Worm (Caenorhabditis elegans) whole organism, L3 larva: Measurements from ENCODE around the gene Y53C12A.8.
"Not testable (repeated sequence)": the region's sequence is repeated elsewhere in the genome, so short reads cannot be mapped to it uniquely, and the experiment has no call there.

Experiments
- R02D3.7 ChIP-seq: fragments of 150-350 bp; optimal IDR thresholded peaks from 2 replicates; lab custom pipeline; 2014; ENCODE audit warnings: missing biosample characterization, missing genetic modification characterization
- ZK546.5 ChIP-seq: sonication (generic microtip); optimal IDR thresholded peaks from 2 replicates; lab custom pipeline; 2017; ENCODE audit warnings: missing biosample characterization, missing genetic modification characterization
- aly-2 ChIP-seq: fragments of 150-350 bp; optimal IDR thresholded peaks from 2 replicates; lab custom pipeline; 2014; ENCODE audit warnings: missing biosample characterization, missing genetic modification characterization
- ama-1 ChIP-seq: fragments of 150-350 bp; optimal IDR thresholded peaks from 2 replicates; lab custom pipeline; 2018
- ceh-28 ChIP-seq: fragments of 150-350 bp; optimal IDR thresholded peaks from 2 replicates; lab custom pipeline; 2014; ENCODE audit warnings: missing biosample characterization, missing genetic modification reagents, missing genetic modification characterization
- ceh-82 ChIP-seq: fragments of 150-350 bp; optimal IDR thresholded peaks from 2 replicates; lab custom pipeline; 2014; ENCODE audit warnings: missing biosample characterization, missing genetic modification characterization
- ceh-9 ChIP-seq: sonication (generic microtip); optimal IDR thresholded peaks from 2 replicates; lab custom pipeline; 2018; ENCODE audit warnings: missing biosample characterization, missing genetic modification characterization
- egl-27 ChIP-seq: sonication (generic microtip); optimal IDR thresholded peaks from 4 replicates; lab custom pipeline; 2017; ENCODE audit warnings: missing biosample characterization, missing genetic modification reagents, missing genetic modification characterization
- egl-5 ChIP-seq: fragments of 150-350 bp; optimal IDR thresholded peaks from 2 replicates; lab custom pipeline; 2017; ENCODE audit warnings: missing biosample characterization, missing genetic modification reagents, missing genetic modification characterization, inconsistent platforms
- elt-1 ChIP-seq: fragments of 150-350 bp; optimal IDR thresholded peaks from 2 replicates; lab custom pipeline; 2014; ENCODE audit warnings: missing biosample characterization, missing genetic modification characterization
- elt-2 ChIP-seq: sonication (generic microtip); optimal IDR thresholded peaks from 2 replicates; lab custom pipeline; 2016; ENCODE audit warnings: missing genetic modification reagents, mild to moderate bottlenecking, missing genetic modification characterization, missing compliant biosample characterization
- eor-1 ChIP-seq, 2 experiments: fragments of 150-350 bp; optimal IDR thresholded peaks; 2 replicates each; lab custom pipeline; 2014 to 2018; ENCODE audit warnings: missing biosample characterization in 2 of 2, missing genetic modification characterization in 2 of 2
- fkh-2 ChIP-seq: fragments of 150-350 bp; optimal IDR thresholded peaks from 2 replicates; lab custom pipeline; 2014; ENCODE audit warnings: missing biosample characterization, missing genetic modification reagents, missing genetic modification characterization
- fos-1 ChIP-seq: fragments of 150-350 bp; optimal IDR thresholded peaks from 2 replicates; lab custom pipeline; 2014; ENCODE audit warnings: missing biosample characterization, missing genetic modification characterization
- hmg-11 ChIP-seq: sonication (generic microtip); optimal IDR thresholded peaks from 2 replicates; lab custom pipeline; 2016; ENCODE audit warnings: missing genetic modification characterization, missing compliant biosample characterization
- jun-1 ChIP-seq: fragments of 150-350 bp; optimal IDR thresholded peaks from 2 replicates; lab custom pipeline; 2014; ENCODE audit warnings: missing biosample characterization, missing genetic modification reagents, missing genetic modification characterization
- lin-15B ChIP-seq: fragments of 150-350 bp; optimal IDR thresholded peaks from 2 replicates; lab custom pipeline; 2014; ENCODE audit warnings: missing biosample characterization, missing genetic modification characterization
- lin-39 ChIP-seq: fragments of 150-350 bp; optimal IDR thresholded peaks from 2 replicates; lab custom pipeline; 2018; ENCODE audit warnings: missing biosample characterization, missing genetic modification reagents, missing genetic modification characterization
- mdl-1 ChIP-seq: fragments of 150-350 bp; optimal IDR thresholded peaks from 2 replicates; lab custom pipeline; 2014; ENCODE audit warnings: missing biosample characterization, missing genetic modification characterization
- nfya-1 ChIP-seq: sonication (generic microtip); optimal IDR thresholded peaks from 2 replicates; lab custom pipeline; 2017; ENCODE audit warnings: missing genetic modification characterization, mild to moderate bottlenecking, missing compliant biosample characterization, antibody characterized with exemption, moderate library complexity; ENCODE audit not compliant: insufficient read depth
- nhr-11 ChIP-seq: fragments of 150-350 bp; optimal IDR thresholded peaks from 2 replicates; lab custom pipeline; 2014; ENCODE audit warnings: missing biosample characterization, missing genetic modification characterization
- nhr-23 ChIP-seq: fragments of 150-350 bp; optimal IDR thresholded peaks from 2 replicates; lab custom pipeline; 2014; ENCODE audit warnings: missing biosample characterization, missing genetic modification reagents, missing genetic modification characterization
- nhr-237 ChIP-seq: fragments of 150-350 bp; optimal IDR thresholded peaks from 2 replicates; lab custom pipeline; 2014; ENCODE audit warnings: missing biosample characterization, missing genetic modification characterization
- nhr-25 ChIP-seq: sonication (generic microtip); optimal IDR thresholded peaks from 2 replicates; lab custom pipeline; 2017; ENCODE audit warnings: missing biosample characterization, missing genetic modification characterization
- nhr-28 ChIP-seq: fragments of 150-350 bp; optimal IDR thresholded peaks from 2 replicates; lab custom pipeline; 2014; ENCODE audit warnings: missing biosample characterization, missing genetic modification characterization
- nhr-43 ChIP-seq: sonication (generic microtip); optimal IDR thresholded peaks from 2 replicates; lab custom pipeline; 2016; ENCODE audit warnings: mild to moderate bottlenecking, missing genetic modification characterization, missing compliant biosample characterization; ENCODE audit not compliant: poor library complexity, severe bottlenecking
- nhr-67 ChIP-seq: fragments of 150-350 bp; optimal IDR thresholded peaks from 2 replicates; lab custom pipeline; 2014; ENCODE audit warnings: missing biosample characterization, missing genetic modification characterization
- nhr-76 ChIP-seq: fragments of 150-350 bp; sonication (generic microtip); optimal IDR thresholded peaks from 5 replicates; lab custom pipeline; 2014; ENCODE audit warnings: missing biosample characterization, missing genetic modification characterization
- nhr-77 ChIP-seq: fragments of 150-350 bp; optimal IDR thresholded peaks from 2 replicates; lab custom pipeline; 2014; ENCODE audit warnings: missing biosample characterization, missing genetic modification characterization
- pha-4 ChIP-seq: fragments of 150-350 bp; optimal IDR thresholded peaks from 2 replicates; lab custom pipeline; 2014; ENCODE audit warnings: missing biosample characterization, missing genetic modification reagents, missing genetic modification characterization
- pqm-1 ChIP-seq: fragments of 150-350 bp; optimal IDR thresholded peaks from 2 replicates; lab custom pipeline; 2017; ENCODE audit warnings: missing biosample characterization, missing genetic modification characterization, inconsistent platforms
- skn-1 ChIP-seq: fragments of 150-350 bp; optimal IDR thresholded peaks from 2 replicates; lab custom pipeline; 2014; ENCODE audit warnings: missing biosample characterization, missing genetic modification characterization
- snpc-4 ChIP-seq: fragments of 150-350 bp; optimal IDR thresholded peaks from 2 replicates; lab custom pipeline; 2014; ENCODE audit warnings: missing biosample characterization, missing genetic modification characterization
- unc-39 ChIP-seq: sonication (generic microtip); optimal IDR thresholded peaks from 4 replicates; lab custom pipeline; 2017; ENCODE audit warnings: missing biosample characterization, missing genetic modification characterization
- ztf-4 ChIP-seq: fragments of 150-350 bp; optimal IDR thresholded peaks from 2 replicates; lab custom pipeline; 2014; ENCODE audit warnings: missing biosample characterization, missing genetic modification characterization

Gene Y53C12A.8

DNA sequence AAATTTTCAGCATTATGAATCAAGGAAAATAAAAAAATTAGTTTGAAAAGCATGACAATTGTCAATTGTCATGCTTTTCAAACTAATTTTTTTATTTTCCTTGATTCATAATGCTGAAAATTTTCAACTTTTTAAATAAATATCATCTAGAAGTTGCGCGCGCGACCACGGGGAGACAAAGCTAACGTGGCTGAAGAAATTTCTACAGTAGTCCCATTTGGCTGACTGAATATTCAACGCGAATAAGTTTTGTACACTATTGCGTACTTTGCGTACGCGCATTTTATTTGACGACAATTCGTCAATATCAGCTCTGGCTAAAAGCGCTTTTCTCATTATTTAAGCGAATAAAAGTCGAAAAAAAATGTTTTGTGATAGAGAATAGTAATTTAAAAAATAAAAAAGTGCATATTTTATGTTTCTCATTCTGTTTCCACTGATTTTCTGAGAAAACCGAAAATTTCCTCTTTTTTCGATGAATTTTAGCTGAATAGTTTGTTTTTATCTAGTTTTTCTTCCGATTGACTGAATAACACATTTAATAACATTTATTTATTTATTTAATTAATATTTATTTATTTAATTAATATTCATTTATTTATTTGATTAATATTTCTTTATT, 18.5 kb upstream of the Y53C12A.8 start, which contains the start of gene Y53C12A.11:
Gene Y53C12A.11, minus strand, starts transcription at position 68 of the 622 bp plus-strand sequence.
- TF ChIP-seq ceh-9; nhr-25 (tag; lab: Kevin White, UChicago); nhr-67: not testable (repeated sequence)
- TF ChIP-seq, all 47 proteins: peak for 0; not testable (repeated sequence) for 47

- TF ChIP-seq nhr-76 (tag; lab: Kevin White, UChicago) = no peak
- no peak for TF ChIP-seq snpc-4
- no peak for TF ChIP-seq jun-1
- no peak for TF ChIP-seq aly-2 (tag; lab: Kevin White, UChicago)
- no peak for TF ChIP-seq pqm-1 (tag; lab: Kevin White, UChicago)
- no peak for TF ChIP-seq nhr-43 (tag; lab: Kevin White, UChicago)
- TF ChIP-seq nhr-25 (tag; lab: Kevin White, UChicago) = no peak
- no peak for TF ChIP-seq nhr-23 (tag; lab: Kevin White, UChicago)
- no peak for TF ChIP-seq fos-1 (tag; lab: Kevin White, UChicago)
- no peak for TF ChIP-seq ceh-9
- no peak for TF ChIP-seq mdl-1 (tag; lab: Kevin White, UChicago)
- TF ChIP-seq ceh-28 = no peak
- no peak for TF ChIP-seq ztf-4 (tag; lab: Kevin White, UChicago)
- no peak for TF ChIP-seq ama-1 (lab: Kevin White, UChicago)
- TF ChIP-seq, all 47 proteins: peak for 0
Observed at ce11 chrII:9717904-9718303, 17.6 kb upstream of the Y53C12A.8 start, which contains the start of gene Y53C12A.6. Gene Y53C12A.6 (minus strand): TSS chrII:9718004.

DNA sequence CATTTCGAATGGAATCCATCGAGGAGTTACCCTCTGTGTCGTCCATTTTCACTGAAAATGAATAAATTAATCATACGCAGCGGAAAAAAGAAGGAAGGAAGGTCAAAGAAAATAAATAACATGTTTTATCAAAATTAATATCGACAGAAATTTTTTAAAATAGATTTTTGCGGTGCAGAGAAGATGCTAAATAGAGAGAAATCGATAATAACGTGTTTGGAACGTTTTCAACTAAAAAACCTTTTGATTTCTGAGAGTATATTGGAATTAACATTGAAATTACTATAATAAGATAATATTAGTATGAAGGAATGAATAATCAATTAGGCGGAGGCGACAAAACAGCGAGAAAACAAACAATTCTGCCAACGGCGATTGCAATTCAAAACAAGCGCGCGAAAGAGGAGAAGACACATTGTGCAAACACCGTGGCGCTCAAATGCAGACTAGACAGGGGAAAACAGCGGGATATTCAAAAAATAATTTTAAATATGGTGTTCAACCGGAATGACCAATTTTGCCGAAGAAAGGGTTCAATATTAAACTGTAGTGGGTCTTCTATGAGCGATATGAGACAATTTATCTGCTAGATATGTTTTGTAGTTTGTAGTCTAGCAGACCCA, 16.3 kb upstream of the Y53C12A.8 start, which contains the start of gene wee-1.3:
Gene wee-1.3, minus strand, starts transcription at position 51 of the 623 bp plus-strand sequence.
- TF ChIP-seq nhr-43 (tag; lab: Kevin White, UChicago) (no peak), ceh-28 (peak; percentile 42), R02D3.7 (tag; lab: Kevin White, UChicago) (peak; percentile 65), snpc-4 (peak; percentile 26), egl-5 (tag; lab: Kevin White, UChicago) (peak; percentile 83), jun-1 (peak; percentile 46), nhr-76 (tag; lab: Kevin White, UChicago) (no peak), elt-2 (peak; percentile 52), elt-1 (tag; lab: Kevin White, UChicago) (peak; percentile 29), pqm-1 (tag; lab: Kevin White, UChicago) (peak; percentile 57), skn-1 (tag; lab: Kevin White, UChicago) (peak; percentile 40), lin-39 (tag; lab: Kevin White, UChicago) (peak; percentile 52), nhr-23 (tag; lab: Kevin White, UChicago) (peak; percentile 87), nfya-1 (tag; lab: Kevin White, UChicago) (peak; percentile 86), ceh-9 (no peak), nhr-25 (tag; lab: Kevin White, UChicago) (peak; percentile 72), egl-27 (no peak), pha-4 (tag; lab: Kevin White, UChicago) (peak; percentile 91), nhr-77 (tag; lab: Kevin White, UChicago) (no peak), mdl-1 (tag; lab: Kevin White, UChicago) (no peak), nhr-28 (no peak), ama-1 (lab: Kevin White, UChicago) (peak; percentile 13), hmg-11 (tag; lab: Kevin White, UChicago) (peak; percentile 43), nhr-237 (no peak), nhr-11 (tag; lab: Kevin White, UChicago) (peak; percentile 76), ZK546.5 (tag; lab: Kevin White, UChicago) (no peak), fkh-2 (tag; lab: Kevin White, UChicago) (no peak), nhr-67 (no peak), ceh-82 (peak; percentile 3), lin-15B (tag; lab: Kevin White, UChicago) (peak; percentile 72), unc-39 (tag; lab: Kevin White, UChicago) (no peak), eor-1 (tag; optimal IDR thresholded peaks at IDR 0.05; lab: Kevin White, UChicago) (no peak)
- TF ChIP-seq, all 47 proteins: peak for 19

DNA sequence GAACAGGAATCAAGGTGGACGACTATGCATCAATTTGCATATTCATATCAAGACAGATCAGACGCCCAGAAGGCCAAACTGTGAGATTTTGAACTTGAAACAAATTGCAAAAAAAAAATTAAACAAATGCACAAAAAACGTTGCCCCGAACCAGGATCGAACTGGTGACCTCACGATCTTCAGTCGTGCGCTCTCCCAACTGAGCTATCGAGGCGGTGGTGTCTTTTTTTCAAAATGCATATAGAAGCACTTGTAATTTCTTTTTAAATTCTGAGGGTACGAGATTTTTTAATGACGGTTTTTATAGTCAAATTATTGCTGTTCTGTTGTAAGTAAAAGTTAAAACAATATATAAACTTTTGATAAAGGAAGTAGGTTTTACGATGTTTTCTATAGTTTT, 12.8 kb upstream of the Y53C12A.8 start:
- TF ChIP-seq pqm-1 (tag; lab: Kevin White, UChicago) (peak; percentile 5), snpc-4 (no peak)
- TF ChIP-seq, all 47 proteins: peak for 1
